Worm (Caenorhabditis elegans) whole organism, L1 larva: ENCODE results near the gene nlp-29.

Experiments used
- ama-1 ChIP-seq: fragments of 150-350 bp; optimal IDR thresholded peaks from 2 replicates; lab custom pipeline; 2014
- blmp-1 ChIP-seq: fragments of 150-350 bp; optimal IDR thresholded peaks from 2 replicates; lab custom pipeline; 2014; ENCODE audit warnings: missing biosample characterization, missing genetic modification characterization
- ceh-8 ChIP-seq: fragments of 200-800 bp; sonication (Bioruptor generic); optimal IDR thresholded peaks from 2 replicates; lab custom pipeline; 2018; ENCODE audit warnings: mild to moderate bottlenecking, missing genetic modification characterization, moderate library complexity, missing compliant biosample characterization
- nhr-19 ChIP-seq: fragments of 200-800 bp; sonication (Bioruptor generic); conservative IDR thresholded peaks from 2 replicates; pipeline ENCODE4 v1.3.6; 2022; ENCODE audit warnings: missing genetic modification characterization, missing compliant biosample characterization
- tbx-2 ChIP-seq: sonication (generic microtip); optimal IDR thresholded peaks from 2 replicates; lab custom pipeline; 2016; ENCODE audit warnings: missing genetic modification characterization, missing compliant biosample characterization
- unc-62 ChIP-seq: fragments of 150-350 bp; optimal IDR thresholded peaks from 2 replicates; lab custom pipeline; 2014; ENCODE audit warnings: missing biosample characterization, missing genetic modification reagents, missing genetic modification characterization
- ztf-4 ChIP-seq: fragments of 150-350 bp; optimal IDR thresholded peaks from 2 replicates; lab custom pipeline; 2014; ENCODE audit warnings: missing biosample characterization, missing genetic modification characterization

DNA sequence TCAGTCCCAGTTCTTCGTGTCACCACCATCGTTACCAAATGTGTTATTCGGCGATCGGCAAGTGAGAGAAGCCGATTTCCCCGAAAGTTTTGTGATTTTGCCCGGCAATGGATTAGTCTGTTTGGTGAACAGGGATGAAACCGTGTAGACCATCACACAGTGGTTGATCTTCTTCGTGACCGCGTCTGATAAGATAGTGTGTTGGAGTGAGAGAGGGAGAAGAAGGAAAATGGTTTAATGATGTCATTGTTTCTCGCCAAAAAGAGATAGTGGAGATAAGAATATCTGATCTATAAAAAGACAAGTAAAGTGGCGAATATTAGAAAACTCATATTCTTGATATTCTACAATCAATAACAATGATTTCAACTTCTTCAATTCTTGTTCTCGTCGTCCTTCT is 4.4 kb upstream of the nlp-29 start, which contains the start of gene nlp-31:
- TF ChIP-seq ceh-8 (GFP tag; lab: Kevin White, UChicago) (no peak), unc-62 (GFP tag; lab: Kevin White, UChicago) (no peak), blmp-1 (tag; lab: Kevin White, UChicago) (peak; percentile 89), ama-1 (lab: Kevin White, UChicago) (no peak), ztf-4 (tag; lab: Kevin White, UChicago) (peak; percentile 27), tbx-2 (tag; lab: Kevin White, UChicago) (peak; percentile 27), nhr-19 (0 out of 2 replicates have a peak, but pooled peaks have one; percentile 29)
